Worm (Caenorhabditis elegans) whole organism, L4 larva: ENCODE data around the gene C15H11.13.

Source experiments
- nhr-11 ChIP-seq: fragments of 150-350 bp; optimal IDR thresholded peaks from 2 replicates; lab custom pipeline; 2014; ENCODE audit warnings: missing biosample characterization, missing genetic modification characterization
- spr-3 ChIP-seq: fragments of 200-800 bp; sonication (Bioruptor generic); optimal IDR thresholded peaks from 2 replicates; lab custom pipeline; 2018; ENCODE audit warnings: mild to moderate bottlenecking, missing genetic modification characterization, missing compliant biosample characterization

DNA sequence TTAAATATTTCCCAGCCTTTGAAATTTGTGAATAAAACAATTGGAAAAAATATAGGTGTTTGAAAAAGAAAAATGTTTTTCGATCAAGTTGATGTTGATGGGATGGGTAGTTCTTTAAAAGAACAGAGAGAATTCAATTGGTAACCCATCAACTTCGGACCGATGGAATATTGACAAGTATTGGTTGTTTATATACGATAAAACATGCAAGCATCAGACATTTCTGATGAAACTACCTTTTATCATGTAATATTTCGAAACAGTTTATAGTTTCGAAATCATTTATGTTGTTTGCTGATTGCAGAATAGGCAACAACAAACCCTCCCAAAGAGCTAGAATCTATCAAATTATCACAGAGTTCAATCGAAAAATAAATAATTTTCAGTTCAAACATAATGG lies 15.1 kb downstream of the C15H11.13 start:
- TF ChIP-seq spr-3 (GFP tag; lab: Kevin White, UChicago) (no peak), nhr-11 (no peak)
